Worm (Caenorhabditis elegans) whole organism, early embryonic: ENCODE results near the gene C16C8.10.

Experiments used
- B0310.2 ChIP-seq: sonication (generic microtip); optimal IDR thresholded peaks from 2 replicates; lab custom pipeline; 2016; ENCODE audit warnings: mild to moderate bottlenecking, missing genetic modification characterization, missing compliant biosample characterization
- F13C5.2 ChIP-seq: sonication (generic microtip); optimal IDR thresholded peaks from 2 replicates; lab custom pipeline; 2017; ENCODE audit warnings: mild to moderate bottlenecking, missing genetic modification characterization, inconsistent platforms, missing compliant biosample characterization
- aly-1 ChIP-seq: sonication (generic microtip); optimal IDR thresholded peaks from 2 replicates; lab custom pipeline; 2016; ENCODE audit warnings: missing genetic modification characterization, missing compliant biosample characterization
- ama-1 ChIP-seq: fragments of 150-350 bp; optimal IDR thresholded peaks from 2 replicates; lab custom pipeline; 2014
- ceh-13 ChIP-seq: fragments of 200-800 bp; sonication (Bioruptor generic); optimal IDR thresholded peaks from 2 replicates; lab custom pipeline; 2018; ENCODE audit warnings: mild to moderate bottlenecking, missing genetic modification characterization, missing compliant biosample characterization
- ceh-36 ChIP-seq: sonication (generic microtip); optimal IDR thresholded peaks from 2 replicates; lab custom pipeline; 2016; ENCODE audit warnings: missing genetic modification characterization, inconsistent platforms, missing compliant biosample characterization
- ets-7 ChIP-seq: sonication (generic microtip); optimal IDR thresholded peaks from 2 replicates; lab custom pipeline; 2016; ENCODE audit warnings: missing genotype, missing genetic modification characterization, missing compliant biosample characterization
- flt-1 ChIP-seq: fragments of 200-800 bp; sonication (Bioruptor generic); IDR thresholded peaks from 2 replicates; pipeline ENCODE4 v1.3.6; 2022; ENCODE audit warnings: missing genetic modification characterization, missing compliant biosample characterization
- hmbx-1 ChIP-seq: sonication (generic microtip); optimal IDR thresholded peaks from 2 replicates; lab custom pipeline; 2016; ENCODE audit warnings: mild to moderate bottlenecking, missing genetic modification characterization, missing compliant biosample characterization
- hmg-4 ChIP-seq: fragments of 200-800 bp; sonication (Bioruptor generic); optimal IDR thresholded peaks from 2 replicates; lab custom pipeline; 2018; ENCODE audit warnings: mild to moderate bottlenecking, missing genetic modification characterization, missing compliant biosample characterization
- hnd-1 ChIP-seq: sonication (generic microtip); optimal IDR thresholded peaks from 2 replicates; lab custom pipeline; 2016; ENCODE audit warnings: missing genetic modification characterization, missing compliant biosample characterization
- pes-1 ChIP-seq: fragments of 200-800 bp; sonication (Bioruptor generic); IDR thresholded peaks from 2 replicates; pipeline ENCODE4 v1.3.6; 2022; ENCODE audit warnings: missing genetic modification reagents, missing genetic modification characterization, missing compliant biosample characterization
- scrt-1 ChIP-seq: fragments of 200-800 bp; sonication (Bioruptor generic); IDR thresholded peaks from 2 replicates; pipeline ENCODE4 v1.3.6; 2022; ENCODE audit warnings: missing genetic modification characterization, missing compliant biosample characterization
- sea-1 ChIP-seq: fragments of 200-800 bp; sonication (Bioruptor generic); conservative IDR thresholded peaks from 2 replicates; pipeline ENCODE4 v1.3.6; 2022; ENCODE audit warnings: missing genetic modification characterization, missing compliant biosample characterization
- tbx-11 ChIP-seq: fragments of 200-800 bp; sonication (Bioruptor generic); IDR thresholded peaks from 2 replicates; pipeline ENCODE4 v1.3.6; 2022; ENCODE audit warnings: missing genetic modification characterization, missing compliant biosample characterization
- tbx-37 ChIP-seq: fragments of 200-800 bp; sonication (Bioruptor generic); conservative IDR thresholded peaks from 2 replicates; pipeline ENCODE4 v1.3.6; 2022; ENCODE audit warnings: missing genetic modification reagents, missing genetic modification characterization, missing compliant biosample characterization
- tra-4 ChIP-seq: sonication (generic microtip); optimal IDR thresholded peaks from 2 replicates; lab custom pipeline; 2017; ENCODE audit warnings: missing genetic modification characterization, missing compliant biosample characterization

C16C8.10 gene

DNA sequence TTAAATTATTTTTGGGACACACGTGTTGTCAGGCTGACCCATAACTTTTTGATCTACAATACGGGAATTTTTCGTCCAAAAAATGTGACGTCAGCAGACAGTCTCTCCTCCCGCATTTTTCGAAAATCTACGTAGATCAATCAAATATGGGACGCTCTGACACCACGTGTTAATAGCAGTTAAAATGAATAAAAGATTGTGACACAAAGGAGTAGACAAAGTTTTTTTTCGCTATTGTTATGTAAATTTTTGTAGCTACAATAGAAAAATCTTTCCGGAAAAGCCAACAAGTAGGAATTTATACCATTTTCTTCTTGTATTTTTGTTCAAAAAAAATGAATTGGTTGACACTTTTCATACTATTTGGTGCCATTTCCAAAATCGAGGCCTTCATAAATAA, 23.1 kb downstream of the C16C8.10 start, which contains the start of gene C16C8.27:
Gene C16C8.27, plus strand, starts transcription at position 301 of the 400 bp plus-strand sequence.
- no peak for TF ChIP-seq flt-1
- TF ChIP-seq F13C5.2 = no peak
- TF ChIP-seq hmg-4 (GFP tag; lab: Kevin White, UChicago) = no peak
- no peak for TF ChIP-seq hnd-1
- TF ChIP-seq ets-7 (tag; lab: Kevin White, UChicago) = no peak
- no peak for TF ChIP-seq ceh-36
- TF ChIP-seq ama-1 (lab: Kevin White, UChicago) = no peak
- no peak for TF ChIP-seq tbx-11 (GFP tag; lab: Robert Waterston, UW)
- TF ChIP-seq scrt-1 (GFP tag; lab: Robert Waterston, UW) = no peak

DNA sequence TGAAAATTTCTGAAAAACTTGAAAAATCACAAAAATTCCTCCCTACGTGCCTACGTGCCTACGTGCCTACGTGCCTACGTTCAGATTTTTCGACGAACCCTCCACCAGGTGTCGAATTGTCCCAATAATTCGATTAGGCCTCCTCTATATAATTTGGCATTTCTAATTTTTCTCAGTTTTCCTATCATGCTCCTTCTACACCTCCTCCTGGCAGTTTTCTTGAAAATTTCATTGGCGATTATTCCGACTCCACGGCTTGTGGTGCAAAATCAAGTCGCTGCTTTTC, 23.9 kb downstream of the C16C8.10 start, which contains the start of gene C16C8.17:
Gene C16C8.17, plus strand, starts transcription at position 187 of the 286 bp plus-strand sequence.
- TF ChIP-seq hnd-1 (no peak), ama-1 (lab: Kevin White, UChicago) (no peak), ceh-13 (GFP tag; lab: Kevin White, UChicago) (no peak), tra-4 (tag; lab: Kevin White, UChicago) (no peak), ets-7 (tag; lab: Kevin White, UChicago) (no peak), B0310.2 (tag; lab: Kevin White, UChicago) (no peak), F13C5.2 (no peak), ceh-36 (no peak), scrt-1 (GFP tag; lab: Robert Waterston, UW) (no peak), aly-1 (tag; lab: Kevin White, UChicago) (no peak), tbx-37 (GFP tag; lab: Robert Waterston, UW) (no peak), tbx-11 (GFP tag; lab: Robert Waterston, UW) (no peak), flt-1 (no peak)

DNA sequence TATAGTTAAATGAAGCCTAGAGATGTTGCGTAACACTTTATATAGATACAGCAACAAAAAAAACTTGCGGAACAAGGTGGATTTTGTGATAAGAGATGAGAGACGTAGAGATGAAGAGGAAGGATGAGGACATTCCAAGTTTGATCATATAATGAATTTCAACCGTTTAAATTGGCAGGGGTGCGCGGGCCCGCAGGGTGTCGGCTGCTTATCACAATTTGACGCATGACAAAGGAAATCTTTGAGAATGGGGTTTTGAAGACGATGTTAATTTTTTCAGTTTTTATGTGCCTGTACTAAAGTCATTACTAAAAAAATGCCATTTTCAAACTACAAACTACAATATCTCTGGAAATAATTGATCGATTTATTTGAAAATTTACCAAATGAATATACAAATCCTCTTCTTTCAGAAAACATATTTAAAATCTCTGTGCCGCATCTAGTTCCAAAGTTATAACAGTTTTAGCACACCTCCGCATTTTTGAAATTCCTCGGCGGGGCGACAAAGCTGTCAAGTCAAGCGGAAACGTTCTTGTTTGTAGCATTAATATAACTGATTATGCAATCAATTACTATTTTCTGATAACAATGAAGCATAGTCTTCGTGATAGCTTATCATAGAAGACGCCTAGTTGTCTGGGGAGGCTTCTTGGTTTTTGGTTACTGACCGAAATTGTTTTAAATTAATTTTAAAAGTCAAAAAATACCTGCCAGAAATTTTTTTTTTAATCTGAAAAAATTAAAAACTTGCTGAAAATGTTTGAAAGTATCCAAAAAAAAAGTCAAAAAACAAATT, 24.4 kb downstream of the C16C8.10 start:
- TF ChIP-seq aly-1 (tag; lab: Kevin White, UChicago) = no peak
- no peak for TF ChIP-seq ceh-36
- no peak for TF ChIP-seq B0310.2 (tag; lab: Kevin White, UChicago)
- no peak for TF ChIP-seq ama-1 (lab: Kevin White, UChicago)
- TF ChIP-seq F13C5.2 = no peak
- TF ChIP-seq hmg-4 (GFP tag; lab: Kevin White, UChicago) = no peak
- no peak for TF ChIP-seq tbx-11 (GFP tag; lab: Robert Waterston, UW)
- TF ChIP-seq sea-1 = no peak
- no peak for TF ChIP-seq scrt-1 (GFP tag; lab: Robert Waterston, UW)
- no peak for TF ChIP-seq pes-1 (GFP tag; lab: Robert Waterston, UW)
- no peak for TF ChIP-seq flt-1
- TF ChIP-seq ceh-13 (GFP tag; lab: Kevin White, UChicago) = no peak
- no peak for TF ChIP-seq hmbx-1
- no peak for TF ChIP-seq tra-4 (tag; lab: Kevin White, UChicago)
- no peak for TF ChIP-seq ets-7 (tag; lab: Kevin White, UChicago)
- no peak for TF ChIP-seq tbx-37 (GFP tag; lab: Robert Waterston, UW)
- no peak for TF ChIP-seq hnd-1

DNA sequence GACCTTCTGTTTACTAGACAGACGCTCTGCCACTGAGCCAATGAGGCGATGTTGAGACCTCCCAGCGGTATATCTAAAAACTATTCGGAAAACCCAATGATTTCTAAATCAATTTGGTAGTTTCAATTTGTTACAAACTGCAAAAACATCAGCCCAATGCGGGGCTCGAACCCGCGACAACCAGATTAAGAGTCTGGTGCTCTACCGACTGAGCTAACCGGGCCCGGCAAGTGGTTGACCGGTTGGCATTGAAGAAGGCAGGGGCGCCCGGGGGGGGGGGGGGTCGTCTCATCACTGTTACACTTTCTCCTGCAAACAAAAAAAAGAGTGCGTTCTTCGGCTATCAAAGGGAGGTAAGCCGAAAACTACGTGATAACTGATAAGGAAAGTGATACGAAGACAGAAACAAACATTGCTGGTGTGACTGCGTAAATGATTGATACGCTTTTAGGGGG, 25.2 kb downstream of the C16C8.10 start:
- TF ChIP-seq sea-1 (peak; percentile 52; the same call in 1 of the 2 replicates), ets-7 (tag; lab: Kevin White, UChicago) (peak; percentile 39), B0310.2 (tag; lab: Kevin White, UChicago) (peak; percentile 70), F13C5.2 (peak; percentile 13), flt-1 (peak; percentile 73), tbx-11 (GFP tag; lab: Robert Waterston, UW) (peak; percentile 67), aly-1 (tag; lab: Kevin White, UChicago) (peak; percentile 67), tbx-37 (GFP tag; lab: Robert Waterston, UW) (peak; percentile 48), tra-4 (tag; lab: Kevin White, UChicago) (no peak), pes-1 (GFP tag; lab: Robert Waterston, UW) (peak; percentile 84), scrt-1 (GFP tag; lab: Robert Waterston, UW) (peak; percentile 74), hmbx-1 (no peak), hmg-4 (GFP tag; lab: Kevin White, UChicago) (peak; percentile 71), hnd-1 (peak; percentile 62), ama-1 (lab: Kevin White, UChicago) (no peak), ceh-36 (peak; percentile 76), ceh-13 (GFP tag; lab: Kevin White, UChicago) (peak; percentile 35)

DNA sequence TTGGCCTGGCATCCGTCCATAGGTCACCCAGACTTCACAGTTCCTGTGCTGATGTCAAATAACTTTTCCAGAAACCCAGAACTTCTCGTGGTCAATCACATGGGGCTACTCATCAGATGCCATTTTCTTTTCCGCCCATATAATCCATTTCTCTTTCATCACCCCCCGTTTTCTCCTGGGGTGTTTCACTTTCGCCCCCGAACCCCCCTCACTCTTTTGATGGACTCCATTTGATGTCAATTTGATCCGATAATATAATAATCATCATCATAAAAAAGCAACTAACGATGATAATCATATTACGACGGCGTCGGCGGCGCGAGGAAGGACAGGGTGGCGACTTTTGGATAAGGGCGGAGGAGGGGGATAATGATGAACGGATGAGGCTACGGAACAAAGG, 26.2 kb downstream of the C16C8.10 start:
- no peak for TF ChIP-seq tbx-37 (GFP tag; lab: Robert Waterston, UW)
- TF ChIP-seq sea-1 = no peak
- no peak for TF ChIP-seq hnd-1
- no peak for TF ChIP-seq tra-4 (tag; lab: Kevin White, UChicago)
- TF ChIP-seq ama-1 (lab: Kevin White, UChicago) = no peak
- no peak for TF ChIP-seq flt-1
- TF ChIP-seq ceh-13 (GFP tag; lab: Kevin White, UChicago) = no peak
- no peak for TF ChIP-seq hmg-4 (GFP tag; lab: Kevin White, UChicago)
- TF ChIP-seq B0310.2 (tag; lab: Kevin White, UChicago) = no peak
- TF ChIP-seq F13C5.2 = no peak
- TF ChIP-seq tbx-11 (GFP tag; lab: Robert Waterston, UW) = no peak

DNA sequence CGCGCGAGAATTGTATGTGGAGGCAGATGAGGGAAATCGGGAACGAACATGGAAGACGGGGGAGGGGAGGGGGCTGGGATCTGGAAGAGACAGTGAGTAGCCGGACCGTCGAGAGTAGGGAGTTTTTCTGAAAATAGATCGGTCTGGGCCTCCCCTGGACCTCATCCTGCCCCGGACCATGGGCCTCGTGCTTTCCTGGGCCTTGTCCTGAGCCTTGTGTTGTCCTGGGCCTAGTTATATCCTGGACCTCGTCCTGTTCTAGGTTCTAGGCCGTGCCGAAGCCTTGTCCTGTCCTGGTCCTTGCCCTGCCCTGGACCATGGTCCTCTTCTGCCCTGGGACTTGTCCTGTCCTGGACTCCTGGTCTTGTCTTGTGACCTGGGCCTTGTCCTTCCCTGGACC, 27.1 kb downstream of the C16C8.10 start:
- TF ChIP-seq sea-1 (no peak), tbx-11 (GFP tag; lab: Robert Waterston, UW) (0 out of 2 replicates have a peak, but pooled peaks have one; percentile 21)

DNA sequence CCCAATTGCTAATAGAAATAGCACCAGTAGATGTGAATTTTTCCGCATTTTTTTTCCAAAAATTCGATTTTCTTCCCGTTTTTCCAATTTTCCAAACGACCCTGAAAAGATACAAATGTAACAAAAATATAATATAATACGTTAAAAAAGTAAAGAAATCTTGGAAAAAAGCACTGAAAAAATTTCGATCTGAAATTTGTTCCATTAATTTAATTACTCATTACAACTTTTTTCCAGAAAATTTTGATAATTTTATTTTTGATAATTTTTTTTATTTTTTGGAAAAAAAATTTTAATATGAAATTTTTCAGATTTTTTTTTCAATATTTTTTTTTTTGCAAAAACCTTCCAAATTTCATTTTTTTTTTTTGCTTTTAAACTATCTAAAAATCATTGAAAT, 28.1 kb downstream of the C16C8.10 start, which contains the start of gene skpo-2:
Gene skpo-2, minus strand, starts transcription at position 101 of the 400 bp plus-strand sequence.
- TF ChIP-seq F13C5.2 (no peak), tbx-37 (GFP tag; lab: Robert Waterston, UW) (no peak), flt-1 (no peak), sea-1 (no peak), aly-1 (tag; lab: Kevin White, UChicago) (no peak)
